Fruit fly (Drosophila melanogaster): Measurements from ENCODE around the gene CG12520.
A peak's percentile ranks its signal among the peaks of the same experiment; 100 is the strongest.

Gene CG12520

dm6 chr3L:12913609-12914266 lies 11.2 kb upstream of the CG12520 start, which contains the start of gene CG32115 (continued):
- TF ChIP-seq CG4730 (GFP tag; IDR thresholded peaks at IDR 0.05): peak; percentile 95
- peak; percentile 94 for TF ChIP-seq Fer1 (GFP tag; optimal IDR thresholded peaks at IDR 0.05)
- no peak for TF ChIP-seq pan (optimal IDR thresholded peaks at IDR 0.05)
- peak; percentile 1 to 97 for TF ChIP-seq pan (GFP tag; optimal IDR thresholded peaks at IDR 0.05 in 1 of 2, IDR thresholded peaks at IDR 0.05 in 1 of 2)
- TF ChIP-seq usp (GFP tag; optimal IDR thresholded peaks at IDR 0.05): no peak
- TF ChIP-seq NC2β (GFP tag; optimal IDR thresholded peaks at IDR 0.05): peak; percentile 76
- TF ChIP-seq CG7745 (tag; optimal IDR thresholded peaks at IDR 0.05): no peak
- TF ChIP-seq Nf-YB (GFP tag; optimal IDR thresholded peaks at IDR 0.05): peak; percentile 78
- peak; percentile 91 for TF ChIP-seq CG17328 (GFP tag; IDR thresholded peaks at IDR 0.05)
- peak; percentile 85 for TF ChIP-seq CG17612 (GFP tag; IDR thresholded peaks at IDR 0.05)
- peak; percentile 79 for TF ChIP-seq CG5953 (GFP tag; IDR thresholded peaks at IDR 0.05)
- TF ChIP-seq Elba2 (GFP tag; optimal IDR thresholded peaks at IDR 0.05): no peak
- TF ChIP-seq zen2 (GFP tag; IDR thresholded peaks at IDR 0.05; ENCODE audit: partially characterized antibody): peak; percentile 33; the same call in 1 of the 3 replicates
- peak; percentile 83 for TF ChIP-seq org-1 (GFP tag; optimal IDR thresholded peaks at IDR 0.05)
- TF ChIP-seq sens (GFP tag): peak; percentile 99
- peak; percentile 97 for TF ChIP-seq lab (GFP tag; optimal IDR thresholded peaks at IDR 0.05)
- TF ChIP-seq run (tag; optimal IDR thresholded peaks at IDR 0.05): peak; percentile 81
- peak; percentile 61 for TF ChIP-seq Lhr (GFP tag; optimal IDR thresholded peaks at IDR 0.05)
- no peak; the same call in 1 of the 2 replicates for TF ChIP-seq gt (GFP tag; IDR thresholded peaks at IDR 0.05)
- peak; percentile 91 for TF ChIP-seq Ravus (GFP tag; IDR thresholded peaks at IDR 0.05)
- peak; percentile 50; the same call in 2 of the 3 replicates for TF ChIP-seq CG34224 (GFP tag; IDR thresholded peaks at IDR 0.05; ENCODE audit: partially characterized antibody)
- peak; percentile 91 for TF ChIP-seq tio (GFP tag; optimal IDR thresholded peaks at IDR 0.05)
- peak; percentile 80 for TF ChIP-seq CG15601 (tag; optimal IDR thresholded peaks at IDR 0.05)
- peak; percentile 84 for TF ChIP-seq ap (GFP tag; IDR thresholded peaks at IDR 0.05)
- peak; percentile 91 for TF ChIP-seq crc (GFP tag; optimal IDR thresholded peaks at IDR 0.05)
- TF ChIP-seq HLH54F (GFP tag; optimal IDR thresholded peaks at IDR 0.05): peak; percentile 90
- peak; percentile 78 for TF ChIP-seq CG2875 (GFP tag; optimal IDR thresholded peaks at IDR 0.05)
- peak; percentile 95 for TF ChIP-seq Fer2 (tag; optimal IDR thresholded peaks at IDR 0.05)
- TF ChIP-seq schlank (tag; optimal IDR thresholded peaks at IDR 0.05): peak; percentile 89
- peak; percentile 89 for TF ChIP-seq CG7987 (GFP tag; optimal IDR thresholded peaks at IDR 0.05)
- TF ChIP-seq chinmo (GFP tag; IDR thresholded peaks at IDR 0.05; ENCODE audit: partially characterized antibody): no peak
- TF ChIP-seq CG2120 (GFP tag; optimal IDR thresholded peaks at IDR 0.05): peak; percentile 99
- peak; percentile 99 for TF ChIP-seq Med (GFP tag)
- TF ChIP-seq Dad (GFP tag; optimal IDR thresholded peaks at IDR 0.05): peak; percentile 79
- peak; percentile 91 for TF ChIP-seq Awh (GFP tag; IDR thresholded peaks at IDR 0.05)
- peak; percentile 86 for TF ChIP-seq CG7357 (GFP tag; IDR thresholded peaks at IDR 0.05)
- no peak for TF ChIP-seq Stat92E (GFP tag; optimal IDR thresholded peaks at IDR 0.05)
- peak; percentile 73 for TF ChIP-seq CG3407 (GFP tag; optimal IDR thresholded peaks at IDR 0.05)
- TF ChIP-seq CG30403 (GFP tag; optimal IDR thresholded peaks at IDR 0.05): peak; percentile 95
- peak; percentile 91 for TF ChIP-seq CG14667 (GFP tag; IDR thresholded peaks at IDR 0.05)
- TF ChIP-seq CG14710 (tag; optimal IDR thresholded peaks at IDR 0.05): no peak
- peak; percentile 99 for TF ChIP-seq row (GFP tag; IDR thresholded peaks at IDR 0.05)
- peak; percentile 96 for TF ChIP-seq grau (tag; optimal IDR thresholded peaks at IDR 0.05)
- no peak for TF ChIP-seq sna (GFP tag; IDR thresholded peaks at IDR 0.05; ENCODE audit: partially characterized antibody)
- peak; percentile 99 for TF ChIP-seq D19B (GFP tag; optimal IDR thresholded peaks at IDR 0.05)
- peak; percentile 82 for TF ChIP-seq dmrt11E (tag; optimal IDR thresholded peaks at IDR 0.05)
- TF ChIP-seq Camta (GFP tag; optimal IDR thresholded peaks at IDR 0.05): peak; percentile 93
- TF ChIP-seq CG14860 (GFP tag; IDR thresholded peaks at IDR 0.05; ENCODE audit: partially characterized antibody): no peak; the same call in 2 of the 3 replicates
- peak; percentile 73 for TF ChIP-seq dimm (GFP tag; IDR thresholded peaks at IDR 0.05)

Data from whole organism, embryonic.